Fruit fly (Drosophila melanogaster) whole organism, embryonic: Measurements from ENCODE around the gene CG13084.

Experiments used
- Awh ChIP-seq: fragments of 200-800 bp; sonication (Bioruptor generic); IDR thresholded peaks from 2 replicates; pipeline ENCODE4, ENCODE4 v1.3.6; 2022; ENCODE audit warnings: missing biosample characterization, missing genetic modification characterization
- B-H2 ChIP-seq: fragments of 200-800 bp; sonication (Bioruptor generic); optimal IDR thresholded peaks from 2 replicates; lab custom pipeline; 2018; ENCODE audit warnings: missing biosample characterization, mild to moderate bottlenecking, missing genetic modification characterization
- BtbVII ChIP-seq: fragments of 200-800 bp; sonication (Bioruptor generic); optimal IDR thresholded peaks from 3 replicates; lab custom pipeline; 2017; ENCODE audit warnings: missing biosample characterization, mild to moderate bottlenecking, missing genetic modification characterization
- CG10366 ChIP-seq: fragments of 200-800 bp; sonication (Bioruptor generic); IDR thresholded peaks from 2 replicates; pipeline ENCODE4 v1.3.6; 2022; ENCODE audit warnings: missing biosample characterization, missing genetic modification characterization
- CG10959 ChIP-seq: fragments of 200-800 bp; sonication (Bioruptor generic); IDR thresholded peaks from 2 replicates; pipeline ENCODE4 v1.3.6; 2022; ENCODE audit warnings: missing biosample characterization, missing genetic modification characterization
- CG11560 ChIP-seq: fragments of 200-800 bp; sonication (Bioruptor generic); IDR thresholded peaks from 3 replicates; pipeline ENCODE4 v1.3.6; 2022; ENCODE audit warnings: missing biosample characterization, missing genetic modification characterization
- CG12071 ChIP-seq: fragments of 200-800 bp; sonication (Bioruptor generic); optimal IDR thresholded peaks from 3 replicates; lab custom pipeline; 2018; ENCODE audit warnings: missing biosample characterization, mild to moderate bottlenecking, missing genetic modification characterization
- CG13296 ChIP-seq: fragments of 200-800 bp; sonication (Bioruptor generic); optimal IDR thresholded peaks from 3 replicates; lab custom pipeline; 2018; ENCODE audit warnings: missing biosample characterization, mild to moderate bottlenecking, missing genetic modification characterization
- CG17829 ChIP-seq: fragments of 200-800 bp; optimal IDR thresholded peaks from 2 replicates; lab custom pipeline; 2019; ENCODE audit warnings: missing biosample characterization, mild to moderate bottlenecking, missing genetic modification characterization, moderate library complexity
- CG17912 ChIP-seq: fragments of 200-800 bp; sonication (Bioruptor generic); optimal IDR thresholded peaks from 2 replicates; lab custom pipeline; 2018; ENCODE audit warnings: missing biosample characterization, mild to moderate bottlenecking, missing genetic modification characterization
- CG31224 ChIP-seq: fragments of 200-800 bp; sonication (Bioruptor generic); IDR thresholded peaks from 2 replicates; pipeline ENCODE4 v1.3.6; 2022; ENCODE audit warnings: missing biosample characterization, missing genetic modification characterization
- CG31388 ChIP-seq: fragments of 200-800 bp; sonication (Bioruptor generic); optimal IDR thresholded peaks from 2 replicates; lab custom pipeline; 2016; ENCODE audit warnings: missing biosample characterization, missing genetic modification characterization
- CG5245 ChIP-seq: fragments of 200-800 bp; sonication (Bioruptor generic); optimal IDR thresholded peaks from 3 replicates; lab custom pipeline; 2016; ENCODE audit warnings: missing biosample characterization, missing genetic modification characterization
- CG5953 ChIP-seq: fragments of 200-800 bp; sonication (Bioruptor generic); IDR thresholded peaks from 2 replicates; pipeline ENCODE4 v1.3.6; 2022; ENCODE audit warnings: missing biosample characterization, missing genetic modification characterization
- CG6683 ChIP-seq: fragments of 200-800 bp; sonication (Bioruptor generic); optimal IDR thresholded peaks from 2 replicates; lab custom pipeline; 2017; ENCODE audit warnings: missing biosample characterization, mild to moderate bottlenecking, missing genetic modification characterization, missing genetic modification reagents
- CG6765 ChIP-seq: fragments of 200-800 bp; sonication (Bioruptor generic); optimal IDR thresholded peaks from 3 replicates; lab custom pipeline; 2017; ENCODE audit warnings: missing biosample characterization, mild to moderate bottlenecking, missing genetic modification characterization
- CG9727 ChIP-seq: fragments of 200-800 bp; sonication (Bioruptor generic); optimal IDR thresholded peaks from 3 replicates; lab custom pipeline; 2017; ENCODE audit warnings: missing biosample characterization, mild to moderate bottlenecking, missing genetic modification characterization
- CG9817 ChIP-seq: fragments of 200-800 bp; sonication (Bioruptor generic); optimal IDR thresholded peaks from 2 replicates; lab custom pipeline; 2018; ENCODE audit warnings: missing biosample characterization, mild to moderate bottlenecking, missing genetic modification characterization, moderate library complexity
- Chrac-16 ChIP-seq: fragments of 200-800 bp; sonication (Bioruptor generic); optimal IDR thresholded peaks from 3 replicates; lab custom pipeline; 2016; ENCODE audit warnings: missing biosample characterization, missing genetic modification characterization
- CrebB ChIP-seq: fragments of 200-800 bp; sonication (Bioruptor generic); optimal IDR thresholded peaks from 3 replicates; lab custom pipeline; 2018; ENCODE audit warnings: missing biosample characterization, mild to moderate bottlenecking, missing genetic modification characterization
- Dbx ChIP-seq: fragments of 200-800 bp; sonication (Bioruptor generic); IDR thresholded peaks from 3 replicates; pipeline ENCODE4 v1.3.6; 2022; ENCODE audit warnings: missing biosample characterization, missing genetic modification characterization
- Drgx ChIP-seq: fragments of 200-800 bp; sonication (Bioruptor generic); IDR thresholded peaks from 2 replicates; pipeline ENCODE4 v1.3.6; 2022; ENCODE audit warnings: missing biosample characterization, missing genetic modification characterization
- HLH4C ChIP-seq: fragments of 200-800 bp; sonication (Bioruptor generic); IDR thresholded peaks from 3 replicates; pipeline ENCODE4 v1.3.6; 2022; ENCODE audit warnings: missing biosample characterization, missing genetic modification characterization; ENCODE audit not compliant: partially characterized antibody
- Lim3 ChIP-seq: fragments of 200-800 bp; sonication (Bioruptor generic); IDR thresholded peaks from 2 replicates; pipeline ENCODE4 v1.3.6; 2022; ENCODE audit warnings: missing biosample characterization, missing genetic modification characterization
- Med ChIP-seq: fragments of 200-800 bp; sonication (Bioruptor generic); peaks from one replicate; lab custom pipeline; 2016; ENCODE audit warnings: missing biosample characterization, missing genetic modification characterization, mild to moderate bottlenecking, inconsistent platforms, moderate library complexity
- Neu2 ChIP-seq: fragments of 200-800 bp; sonication (Bioruptor generic); optimal IDR thresholded peaks from 3 replicates; lab custom pipeline; 2016; ENCODE audit warnings: missing biosample characterization, missing genetic modification characterization, borderline replicate concordance
- Optix ChIP-seq: fragments of 200-800 bp; sonication (Bioruptor generic); IDR thresholded peaks from 3 replicates; pipeline ENCODE4 v1.3.6; 2022; ENCODE audit warnings: missing biosample characterization, missing genetic modification characterization
- Rfx ChIP-seq: fragments of 200-800 bp; sonication (Bioruptor generic); IDR thresholded peaks from 2 replicates; pipeline ENCODE4 v1.3.6; 2022; ENCODE audit warnings: missing biosample characterization, missing genetic modification characterization
- Rx ChIP-seq: fragments of 200-800 bp; sonication (Bioruptor generic); IDR thresholded peaks from 2 replicates; pipeline ENCODE4 v1.3.6; 2022; ENCODE audit warnings: missing biosample characterization, missing genetic modification characterization
- Sin3A ChIP-seq: fragments of >200 bp; optimal IDR thresholded peaks from 2 replicates; lab custom pipeline; 2018
- Spps ChIP-seq: fragments of 200-800 bp; sonication (Bioruptor generic); optimal IDR thresholded peaks from 2 replicates; lab custom pipeline; 2018; ENCODE audit warnings: missing biosample characterization, mild to moderate bottlenecking, missing genetic modification characterization
- ase ChIP-seq: fragments of 200-800 bp; sonication (Bioruptor generic); IDR thresholded peaks from 3 replicates; pipeline ENCODE4 v1.3.6; 2022; ENCODE audit warnings: missing biosample characterization, missing genetic modification characterization
- bigmax ChIP-seq: fragments of 200-800 bp; sonication (Bioruptor generic); optimal IDR thresholded peaks from 2 replicates; lab custom pipeline; 2018; ENCODE audit warnings: missing biosample characterization, mild to moderate bottlenecking, missing genetic modification characterization
- bsh ChIP-seq, 2 experiments: fragments of 200-800 bp; sonication (Bioruptor generic); optimal IDR thresholded peaks; 2 replicates each; lab custom pipeline; 2017 to 2018; ENCODE audit warnings: mild to moderate bottlenecking in 2 of 2, missing biosample characterization in 2 of 2, missing genetic modification characterization in 2 of 2, moderate library complexity in 1 of 2
- cas ChIP-seq: fragments of 200-800 bp; sonication (Bioruptor generic); IDR thresholded peaks from 2 replicates; pipeline ENCODE4 v1.3.6; 2022; ENCODE audit warnings: missing biosample characterization, missing genetic modification characterization
- cato ChIP-seq: fragments of 200-800 bp; sonication (Bioruptor generic); optimal IDR thresholded peaks from 2 replicates; lab custom pipeline; 2016; ENCODE audit warnings: missing biosample characterization, missing genetic modification characterization, borderline replicate concordance
- chinmo ChIP-seq: fragments of 200-800 bp; sonication (Bioruptor generic); IDR thresholded peaks from 4 replicates; pipeline ENCODE4 v1.3.6; 2022; ENCODE audit warnings: missing biosample characterization, missing genetic modification characterization; ENCODE audit not compliant: partially characterized antibody
- chm ChIP-seq: fragments of 200-800 bp; sonication (Bioruptor generic); IDR thresholded peaks from 2 replicates; pipeline ENCODE4 v1.3.6; 2022; ENCODE audit warnings: missing biosample characterization, missing genetic modification characterization
- croc ChIP-seq: fragments of 200-800 bp; sonication (Bioruptor generic); conservative IDR thresholded peaks from 3 replicates; pipeline ENCODE4 v1.3.6; 2022; ENCODE audit warnings: missing biosample characterization, missing genetic modification characterization
- dati ChIP-seq: fragments of 200-800 bp; sonication (Bioruptor generic); IDR thresholded peaks from 2 replicates; pipeline ENCODE4 v1.3.6; 2022; ENCODE audit warnings: missing biosample characterization, missing genetic modification characterization
- emc ChIP-seq: fragments of 200-800 bp; sonication (Bioruptor generic); optimal IDR thresholded peaks from 2 replicates; lab custom pipeline; 2016; ENCODE audit warnings: missing biosample characterization, missing genetic modification characterization
- gce ChIP-seq: fragments of 200-800 bp; sonication (Bioruptor generic); IDR thresholded peaks from 3 replicates; pipeline ENCODE4 v1.3.6; 2022; ENCODE audit warnings: missing biosample characterization, missing genetic modification characterization
- grau ChIP-seq: fragments of 200-800 bp; optimal IDR thresholded peaks from 3 replicates; lab custom pipeline; 2019; ENCODE audit warnings: missing biosample characterization, mild to moderate bottlenecking, missing genetic modification characterization, moderate library complexity
- gro ChIP-seq: fragments of 200-800 bp; sonication (Bioruptor generic); optimal IDR thresholded peaks from 2 replicates; lab custom pipeline; 2016; ENCODE audit warnings: missing biosample characterization, missing genetic modification characterization
- maf-S ChIP-seq: fragments of 200-800 bp; sonication (Bioruptor generic); optimal IDR thresholded peaks from 2 replicates; lab custom pipeline; 2016; ENCODE audit warnings: missing biosample characterization, missing genetic modification characterization
- prd ChIP-seq, 3 experiments: fragments of >200 bp in 2 of 3; fragments of 200-800 bp in 1 of 3; sonication (Bioruptor generic) in 1 of 3; optimal IDR thresholded peaks in 2 of 3; IDR thresholded peaks in 1 of 3; 2 replicates in 2 of 3; 3 replicates in 1 of 3; pipeline versions ENCODE4 v1.3.6 to Lab custom; 2017 to 2022; ENCODE audit warnings: missing biosample characterization in 1 of 3, missing genetic modification characterization in 1 of 3
- so ChIP-seq: fragments of 200-800 bp; sonication (Bioruptor generic); IDR thresholded peaks from 3 replicates; pipeline ENCODE4 v1.3.6; 2022; ENCODE audit warnings: missing biosample characterization, missing genetic modification characterization
- tio ChIP-seq: fragments of 200-800 bp; sonication (Bioruptor generic); optimal IDR thresholded peaks from 2 replicates; lab custom pipeline; 2017; ENCODE audit warnings: missing biosample characterization, missing genetic modification characterization, inconsistent platforms
- yki ChIP-seq: fragments of >200 bp; optimal IDR thresholded peaks from 3 replicates; lab custom pipeline; 2018
- zfh2 ChIP-seq: fragments of 200-800 bp; sonication (Bioruptor generic); optimal IDR thresholded peaks from 2 replicates; lab custom pipeline; 2016; ENCODE audit warnings: missing biosample characterization, missing genetic modification characterization

Gene CG13084

dm6 chr2L:19439598-19440230 is 45.0 kb upstream of the CG13084 start (continued):
- TF ChIP-seq cato (GFP tag; lab: Kevin White, UChicago): peak; percentile 32
- TF ChIP-seq chm (GFP tag; lab: Robert Waterston, UW): peak; percentile 84
- peak; percentile 22; the same call in 1 of the 2 replicates for TF ChIP-seq CG31224 (GFP tag; lab: Robert Waterston, UW)
- TF ChIP-seq cas (GFP tag; lab: Robert Waterston, UW): no peak
- TF ChIP-seq bsh (GFP tag; optimal IDR thresholded peaks at IDR 0.05; lab: Kevin White, UChicago): peak in 1 of 2 experiments; percentile 77
- TF ChIP-seq CrebB (tag; lab: Kevin White, UChicago): peak; percentile 63
- no peak for TF ChIP-seq Spps (tag; lab: Kevin White, UChicago)
- peak; percentile 29 for TF ChIP-seq CG6683 (GFP tag; lab: Kevin White, UChicago)
- no peak for TF ChIP-seq prd (optimal IDR thresholded peaks at IDR 0.05; lab: Kevin White, UChicago)
- peak; percentile 72 for TF ChIP-seq prd (GFP tag; IDR thresholded peaks at IDR 0.05; lab: Robert Waterston, UW)
- TF ChIP-seq Rfx (GFP tag; lab: Robert Waterston, UW): peak; percentile 83
- peak; percentile 54; the same call in 1 of the 2 replicates for TF ChIP-seq Rx (GFP tag; lab: Robert Waterston, UW)
- TF ChIP-seq CG31388 (GFP tag; lab: Kevin White, UChicago): peak; percentile 23
- peak; percentile 45; the same call in 2 of the 3 replicates for TF ChIP-seq croc
- peak; percentile 84 for TF ChIP-seq CG12071 (GFP tag; lab: Kevin White, UChicago)
- no peak; the same call in 1 of the 2 replicates for TF ChIP-seq dati (GFP tag; lab: Robert Waterston, UW)
- peak; percentile 40 for TF ChIP-seq zfh2
- TF ChIP-seq gro (GFP tag; lab: Kevin White, UChicago): peak; percentile 23
- TF ChIP-seq chinmo (GFP tag; lab: Robert Waterston, UW): 0 out of 4 replicates have a peak, but pooled peaks have one; percentile 73
- peak; percentile 75; the same call in 2 of the 3 replicates for TF ChIP-seq ase (GFP tag; lab: Robert Waterston, UW)
- TF ChIP-seq BtbVII: peak; percentile 46
- TF ChIP-seq maf-S (GFP tag; lab: Kevin White, UChicago): peak; percentile 89
- no peak; the same call in 2 of the 3 replicates for TF ChIP-seq CG11560 (tag; lab: Robert Waterston, UW)
- 0 out of 3 replicates have a peak, but pooled peaks have one; percentile 63 for TF ChIP-seq gce (GFP tag; lab: Robert Waterston, UW)
- TF ChIP-seq bigmax (GFP tag; lab: Kevin White, UChicago): no peak
- peak; percentile 72 for TF ChIP-seq CG5245 (GFP tag; lab: Kevin White, UChicago)
- no peak for TF ChIP-seq HLH4C (GFP tag; lab: Robert Waterston, UW)
- TF ChIP-seq CG13296 (GFP tag; lab: Kevin White, UChicago): peak; percentile 56
- TF ChIP-seq yki (lab: Kevin White, UChicago): no peak
- TF ChIP-seq grau: peak; percentile 83
- peak; percentile 78 for TF ChIP-seq Optix (GFP tag; lab: Robert Waterston, UW)
- peak; percentile 62 for TF ChIP-seq CG9817 (tag; lab: Kevin White, UChicago)
- TF ChIP-seq Med: peak; percentile 95
- peak; percentile 46 for TF ChIP-seq tio (GFP tag; lab: Kevin White, UChicago)
- peak; percentile 78 for TF ChIP-seq B-H2
- TF ChIP-seq Sin3A (lab: Kevin White, UChicago): no peak
- 0 out of 2 replicates have a peak, but pooled peaks have one; percentile 45 for TF ChIP-seq CG5953 (GFP tag; lab: Robert Waterston, UW)
- peak; percentile 56 for TF ChIP-seq Neu2 (GFP tag; lab: Kevin White, UChicago)
- peak; percentile 67 for TF ChIP-seq CG17829 (tag; lab: Kevin White, UChicago)
- no peak for TF ChIP-seq CG6765 (GFP tag; lab: Kevin White, UChicago)
- peak; percentile 70 for TF ChIP-seq CG9727 (GFP tag; lab: Kevin White, UChicago)
- peak; percentile 44; the same call in 1 of the 2 replicates for TF ChIP-seq CG10959 (GFP tag; lab: Robert Waterston, UW)
- TF ChIP-seq CG17912 (GFP tag; lab: Kevin White, UChicago): peak; percentile 85
- TF ChIP-seq emc (GFP tag; lab: Kevin White, UChicago): no peak
- TF ChIP-seq Dbx: peak; percentile 89
- peak; percentile 76 for TF ChIP-seq so (GFP tag; lab: Robert Waterston, UW)
- TF ChIP-seq Lim3 (GFP tag; lab: Robert Waterston, UW): peak; percentile 66; the same call in 1 of the 2 replicates
- TF ChIP-seq Awh (GFP tag; lab: Robert Waterston, UW): peak; percentile 88
- TF ChIP-seq Chrac-16 (GFP tag; lab: Kevin White, UChicago): peak; percentile 60
- peak; percentile 21; the same call in 1 of the 2 replicates for TF ChIP-seq Drgx (GFP tag; lab: Robert Waterston, UW)
- peak; percentile 96 for TF ChIP-seq CG10366 (GFP tag; lab: Robert Waterston, UW)
